Worm (Caenorhabditis elegans) whole organism, late embryonic: ENCODE data around the gene C32D5.14.

ENCODE experiments used
- F13H6.1 ChIP-seq: sonication (generic microtip); optimal IDR thresholded peaks from 2 replicates; lab custom pipeline; 2016; ENCODE audit warnings: missing genetic modification characterization, missing compliant biosample characterization
- K02D7.2 ChIP-seq: sonication (generic microtip); optimal IDR thresholded peaks from 2 replicates; lab custom pipeline; 2017; ENCODE audit warnings: mild to moderate bottlenecking, missing genetic modification characterization, missing compliant biosample characterization
- K09A11.1 ChIP-seq: sonication (generic microtip); optimal IDR thresholded peaks from 2 replicates; lab custom pipeline; 2017; ENCODE audit warnings: antibody characterized with exemption, mild to moderate bottlenecking, missing genetic modification characterization, missing compliant biosample characterization; ENCODE audit not compliant: insufficient read depth
- T23F11.4 ChIP-seq: fragments of 200-800 bp; sonication (Bioruptor generic); optimal IDR thresholded peaks from 2 replicates; lab custom pipeline; 2018; ENCODE audit warnings: mild to moderate bottlenecking, missing genetic modification characterization, missing compliant biosample characterization
- Y22D7AL.16 ChIP-seq: sonication (generic microtip); optimal IDR thresholded peaks from 2 replicates; lab custom pipeline; 2016; ENCODE audit warnings: missing genetic modification characterization, missing compliant biosample characterization
- ama-1 ChIP-seq: fragments of 150-350 bp; optimal IDR thresholded peaks from 2 replicates; lab custom pipeline; 2014
- ceh-18 ChIP-seq: sonication (generic microtip); optimal IDR thresholded peaks from 2 replicates; lab custom pipeline; 2016; ENCODE audit warnings: missing genetic modification characterization, missing compliant biosample characterization
- ceh-19 ChIP-seq: fragments of 200-800 bp; sonication (Bioruptor generic); optimal IDR thresholded peaks from 2 replicates; lab custom pipeline; 2018; ENCODE audit warnings: mild to moderate bottlenecking, missing genetic modification characterization, missing compliant biosample characterization
- ceh-2 ChIP-seq: sonication (generic microtip); optimal IDR thresholded peaks from 2 replicates; lab custom pipeline; 2016; ENCODE audit warnings: missing genotype, missing genetic modification characterization, missing compliant biosample characterization
- ceh-22 ChIP-seq: sonication (generic microtip); optimal IDR thresholded peaks from 2 replicates; lab custom pipeline; 2017; ENCODE audit warnings: missing biosample characterization, missing genetic modification characterization
- ceh-24 ChIP-seq: sonication (generic microtip); optimal IDR thresholded peaks from 2 replicates; lab custom pipeline; 2016; ENCODE audit warnings: mild to moderate bottlenecking, missing genetic modification characterization, missing compliant biosample characterization
- ceh-31 ChIP-seq: sonication (generic microtip); optimal IDR thresholded peaks from 2 replicates; lab custom pipeline; 2016; ENCODE audit warnings: missing genetic modification characterization, missing compliant biosample characterization
- ceh-45 ChIP-seq: fragments of 200-800 bp; sonication (Bioruptor generic); IDR thresholded peaks from 2 replicates; pipeline ENCODE4 v1.3.6; 2022; ENCODE audit warnings: missing genetic modification reagents, missing genetic modification characterization, missing compliant biosample characterization
- ceh-48 ChIP-seq: sonication (generic microtip); optimal IDR thresholded peaks from 2 replicates; lab custom pipeline; 2016; ENCODE audit warnings: missing genetic modification characterization, inconsistent platforms, missing compliant biosample characterization
- ceh-6 ChIP-seq: fragments of 200-800 bp; sonication (Bioruptor generic); optimal IDR thresholded peaks from 2 replicates; lab custom pipeline; 2018; ENCODE audit warnings: mild to moderate bottlenecking, missing genetic modification characterization, missing compliant biosample characterization
- ceh-9 ChIP-seq: sonication (generic microtip); optimal IDR thresholded peaks from 2 replicates; lab custom pipeline; 2016; ENCODE audit warnings: mild to moderate bottlenecking, missing genetic modification characterization, inconsistent platforms, missing compliant biosample characterization
- che-1 ChIP-seq: sonication (generic microtip); optimal IDR thresholded peaks from 2 replicates; lab custom pipeline; 2016; ENCODE audit warnings: mild to moderate bottlenecking, missing genetic modification characterization, missing compliant biosample characterization
- dve-1 ChIP-seq: sonication (generic microtip); optimal IDR thresholded peaks from 2 replicates; lab custom pipeline; 2017; ENCODE audit warnings: antibody characterized with exemption, mild to moderate bottlenecking, missing genetic modification characterization, missing compliant biosample characterization
- elt-2 ChIP-seq: sonication (generic microtip); optimal IDR thresholded peaks from 2 replicates; lab custom pipeline; 2016; ENCODE audit warnings: missing genetic modification reagents, missing genetic modification characterization, missing compliant biosample characterization
- elt-4 ChIP-seq: sonication (generic microtip); optimal IDR thresholded peaks from 2 replicates; lab custom pipeline; 2016; ENCODE audit warnings: missing genetic modification characterization, missing compliant biosample characterization
- ets-4 ChIP-seq: sonication (generic microtip); optimal IDR thresholded peaks from 2 replicates; lab custom pipeline; 2016; ENCODE audit warnings: missing genetic modification characterization, missing compliant biosample characterization
- eyg-1 ChIP-seq: sonication (generic microtip); optimal IDR thresholded peaks from 2 replicates; lab custom pipeline; 2016; ENCODE audit warnings: missing genotype, missing genetic modification characterization, missing compliant biosample characterization
- fkh-10 ChIP-seq: fragments of 150-350 bp; optimal IDR thresholded peaks from 2 replicates; lab custom pipeline; 2014; ENCODE audit warnings: missing biosample characterization, missing genetic modification reagents, missing genetic modification characterization
- hlh-15 ChIP-seq: sonication (generic microtip); optimal IDR thresholded peaks from 2 replicates; lab custom pipeline; 2016; ENCODE audit warnings: missing genetic modification characterization, missing compliant biosample characterization
- hlh-6 ChIP-seq: sonication (generic microtip); optimal IDR thresholded peaks from 2 replicates; lab custom pipeline; 2016; ENCODE audit warnings: missing genotype, missing genetic modification characterization, missing compliant biosample characterization
- hlh-8 ChIP-seq: sonication (generic microtip); optimal IDR thresholded peaks from 2 replicates; lab custom pipeline; 2016; ENCODE audit warnings: missing genotype, missing genetic modification characterization, missing compliant biosample characterization
- lim-6 ChIP-seq: sonication (generic microtip); optimal IDR thresholded peaks from 2 replicates; lab custom pipeline; 2016; ENCODE audit warnings: missing genetic modification characterization, missing compliant biosample characterization
- lin-11 ChIP-seq: fragments of 200-800 bp; sonication (Bioruptor generic); optimal IDR thresholded peaks from 2 replicates; lab custom pipeline; 2018; ENCODE audit warnings: mild to moderate bottlenecking, missing genetic modification characterization, missing compliant biosample characterization
- npax-4 ChIP-seq: sonication (generic microtip); optimal IDR thresholded peaks from 2 replicates; lab custom pipeline; 2016; ENCODE audit warnings: missing genetic modification characterization, missing compliant biosample characterization
- pag-3 ChIP-seq: sonication (generic microtip); optimal IDR thresholded peaks from 2 replicates; lab custom pipeline; 2016; ENCODE audit warnings: missing compliant biosample characterization, missing genetic modification characterization, borderline replicate concordance
- pat-9 ChIP-seq: fragments of 200-800 bp; sonication (Bioruptor generic); optimal IDR thresholded peaks from 2 replicates; lab custom pipeline; 2018; ENCODE audit warnings: mild to moderate bottlenecking, missing genetic modification characterization, moderate library complexity, missing compliant biosample characterization
- pax-1 ChIP-seq: fragments of 150-350 bp; optimal IDR thresholded peaks from 2 replicates; lab custom pipeline; 2014; ENCODE audit warnings: missing biosample characterization, missing genetic modification characterization
- pha-4 ChIP-seq: fragments of 150-350 bp; optimal IDR thresholded peaks from 2 replicates; lab custom pipeline; 2018; ENCODE audit warnings: missing biosample characterization, missing genetic modification reagents, missing genetic modification characterization
- pros-1 ChIP-seq: fragments of 150-350 bp; optimal IDR thresholded peaks from 2 replicates; lab custom pipeline; 2014; ENCODE audit warnings: missing biosample characterization, missing genetic modification reagents, missing genetic modification characterization
- ref-2 ChIP-seq: sonication (generic microtip); optimal IDR thresholded peaks from 2 replicates; lab custom pipeline; 2016; ENCODE audit warnings: missing genetic modification characterization, missing compliant biosample characterization
- rnt-1 ChIP-seq: sonication (generic microtip); optimal IDR thresholded peaks from 2 replicates; lab custom pipeline; 2016; ENCODE audit warnings: missing genetic modification characterization, missing compliant biosample characterization
- sdc-2 ChIP-seq: sonication (generic microtip); optimal IDR thresholded peaks from 2 replicates; lab custom pipeline; 2016; ENCODE audit warnings: missing genotype, missing genetic modification characterization, missing compliant biosample characterization
- sox-2 ChIP-seq: fragments of 200-800 bp; sonication (Bioruptor generic); IDR thresholded peaks from 2 replicates; pipeline ENCODE4 v1.3.6; 2022; ENCODE audit warnings: missing genetic modification reagents, missing genetic modification characterization, missing compliant biosample characterization
- sox-4 ChIP-seq: sonication (generic microtip); optimal IDR thresholded peaks from 2 replicates; lab custom pipeline; 2017; ENCODE audit warnings: mild to moderate bottlenecking, missing genetic modification characterization, inconsistent platforms, missing compliant biosample characterization
- syd-9 ChIP-seq: sonication (generic microtip); optimal IDR thresholded peaks from 2 replicates; lab custom pipeline; 2016; ENCODE audit warnings: mild to moderate bottlenecking, missing genetic modification characterization, moderate library complexity, missing compliant biosample characterization
- tbx-2 ChIP-seq: sonication (generic microtip); optimal IDR thresholded peaks from 2 replicates; lab custom pipeline; 2016; ENCODE audit warnings: missing genetic modification characterization, missing compliant biosample characterization
- unc-3 ChIP-seq, 2 experiments: fragments of 200-800 bp in 1 of 2; sonication (Bioruptor generic) in 1 of 2; sonication (generic microtip) in 1 of 2; conservative IDR thresholded peaks in 1 of 2; optimal IDR thresholded peaks in 1 of 2; 2 replicates each; pipeline versions ENCODE4 v1.3.6 to Lab custom; 2016 to 2022; ENCODE audit warnings: missing compliant biosample characterization in 2 of 2, missing genetic modification characterization in 2 of 2, missing genetic modification reagents in 1 of 2
- unc-55 ChIP-seq: sonication (generic microtip); optimal IDR thresholded peaks from 2 replicates; lab custom pipeline; 2017; ENCODE audit warnings: missing biosample characterization, missing genetic modification reagents, missing genetic modification characterization
- unc-86 ChIP-seq: sonication (generic microtip); optimal IDR thresholded peaks from 2 replicates; lab custom pipeline; 2016; ENCODE audit warnings: missing genetic modification characterization, missing compliant biosample characterization
- zip-5 ChIP-seq: sonication (generic microtip); optimal IDR thresholded peaks from 2 replicates; lab custom pipeline; 2016; ENCODE audit warnings: missing genetic modification characterization, missing compliant biosample characterization
- ztf-16 ChIP-seq: sonication (generic microtip); optimal IDR thresholded peaks from 2 replicates; lab custom pipeline; 2017; ENCODE audit warnings: missing genetic modification characterization, missing compliant biosample characterization

Gene C32D5.14

DNA sequence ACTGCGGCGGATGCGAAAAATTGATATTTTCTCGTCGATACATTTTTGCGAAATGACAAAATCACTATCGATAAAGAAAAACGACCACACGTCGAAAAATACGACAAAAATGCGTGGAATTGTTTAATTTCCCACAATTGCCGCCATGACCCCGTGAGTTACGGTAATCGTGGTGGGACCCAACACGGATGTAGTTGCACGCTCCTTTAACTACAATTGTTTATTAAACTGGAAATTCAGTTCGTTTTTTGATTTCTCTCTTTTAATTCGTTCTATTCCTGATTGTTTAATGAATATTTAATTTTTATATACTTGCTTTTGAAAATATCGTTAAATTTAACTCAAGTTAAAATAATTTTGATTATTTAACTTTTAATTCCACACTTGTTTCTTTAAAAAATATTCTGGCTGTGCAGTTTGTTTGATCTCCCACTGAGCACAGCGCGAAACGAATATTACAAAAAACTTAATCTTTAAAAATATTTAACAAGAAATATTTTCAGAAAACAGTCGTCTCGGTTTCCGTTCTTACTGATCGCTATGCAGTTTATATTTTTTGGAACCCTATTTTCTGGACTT lies 30.0 kb downstream of the C32D5.14 start, which contains the start of the genes ani-2 and clec-88:
TSS of gene ani-2 (minus strand) at position 131 of the 579 bp plus-strand sequence.
TSS of gene clec-88 (plus strand) at position 486 of the 579 bp plus-strand sequence.
- TF ChIP-seq ztf-16 (tag; lab: Kevin White, UChicago), result no peak

DNA sequence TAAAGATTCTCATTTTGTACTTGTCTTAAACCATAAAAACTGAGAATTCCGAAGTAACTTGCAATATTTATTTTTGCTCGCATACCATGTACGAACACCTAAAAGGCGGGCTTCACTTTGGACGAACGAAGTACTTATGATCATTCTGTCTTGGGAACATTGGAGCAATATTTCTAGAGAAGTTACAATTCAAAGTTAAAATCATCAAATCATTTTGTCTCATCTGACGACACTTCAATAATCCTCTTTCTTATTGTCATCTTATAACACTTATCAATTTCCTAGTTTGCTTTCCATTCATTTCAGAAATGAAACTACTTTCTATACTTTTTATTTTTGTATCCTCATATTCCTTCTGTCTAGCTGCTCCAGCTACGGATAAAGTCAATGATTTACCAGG lies 31.4 kb downstream of the C32D5.14 start, which contains the start of gene ctsa-4.1:
TSS of gene ctsa-4.1 (plus strand) at position 301 of the 400 bp plus-strand sequence.
- TF ChIP-seq zip-5 (tag; lab: Kevin White, UChicago), result no peak
- TF ChIP-seq sdc-2 (tag; lab: Kevin White, UChicago), result no peak
- TF ChIP-seq unc-3 (GFP tag; conservative IDR thresholded peaks at IDR 0.05; lab: Robert Waterston, UW), result no peak
- no peak for TF ChIP-seq unc-3 (tag; optimal IDR thresholded peaks at IDR 0.05; lab: Kevin White, UChicago)
- no peak for TF ChIP-seq K09A11.1 (tag; lab: Kevin White, UChicago)
- TF ChIP-seq ref-2 (tag; lab: Kevin White, UChicago), result no peak
- no peak for TF ChIP-seq pat-9 (tag; lab: Kevin White, UChicago)
- TF ChIP-seq hlh-6 (tag; lab: Kevin White, UChicago), result no peak
- no peak for TF ChIP-seq ceh-31
- TF ChIP-seq ceh-19 (GFP tag; lab: Kevin White, UChicago), result no peak

DNA sequence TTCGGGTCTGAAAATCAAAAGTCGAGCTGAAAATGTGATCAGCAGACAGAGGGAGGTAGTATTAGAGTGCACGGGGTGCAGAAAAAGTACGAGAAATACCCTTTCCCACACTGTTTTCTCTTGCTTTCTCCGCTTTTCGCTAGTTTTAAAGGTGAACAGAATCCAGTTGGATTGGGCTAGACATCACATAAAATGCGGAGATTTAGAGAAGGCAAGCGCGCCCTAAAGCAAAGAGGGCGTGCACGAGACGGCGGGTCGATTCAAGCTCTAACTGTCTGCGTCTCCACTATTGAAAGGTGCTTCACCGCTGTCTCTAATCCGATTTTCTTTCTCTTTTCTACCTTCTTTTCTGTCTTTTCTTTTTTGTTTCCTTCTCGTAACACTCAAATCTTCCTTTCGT lies 34.8 kb downstream of the C32D5.14 start:
- TF ChIP-seq ceh-18 (tag; lab: Kevin White, UChicago) (peak; percentile 64), fkh-10 (GFP tag; lab: Kevin White, UChicago) (no peak), hlh-6 (tag; lab: Kevin White, UChicago) (no peak), ref-2 (tag; lab: Kevin White, UChicago) (peak; percentile 40), T23F11.4 (GFP tag; lab: Kevin White, UChicago) (no peak), pax-1 (tag; lab: Kevin White, UChicago) (peak; percentile 79), pat-9 (tag; lab: Kevin White, UChicago) (no peak), ama-1 (lab: Kevin White, UChicago) (no peak), syd-9 (tag; lab: Kevin White, UChicago) (no peak), sox-2 (no peak), ztf-16 (tag; lab: Kevin White, UChicago) (no peak), lin-11 (tag; lab: Kevin White, UChicago) (no peak), Y22D7AL.16 (tag; lab: Kevin White, UChicago) (no peak), elt-4 (tag; lab: Kevin White, UChicago) (no peak), ceh-9 (tag; lab: Kevin White, UChicago) (no peak), K09A11.1 (tag; lab: Kevin White, UChicago) (no peak), F13H6.1 (tag; lab: Kevin White, UChicago) (no peak), eyg-1 (tag; lab: Kevin White, UChicago) (peak; percentile 0), ceh-2 (tag; lab: Kevin White, UChicago) (no peak), dve-1 (tag; lab: Kevin White, UChicago) (peak; percentile 63), tbx-2 (peak; percentile 71), K02D7.2 (tag; lab: Kevin White, UChicago) (no peak), ceh-24 (tag; lab: Kevin White, UChicago) (no peak), unc-86 (tag; lab: Kevin White, UChicago) (no peak), ceh-6 (no peak), ets-4 (tag; lab: Kevin White, UChicago) (peak; percentile 52), hlh-8 (tag; lab: Kevin White, UChicago) (no peak), pha-4 (tag; lab: Kevin White, UChicago) (no peak), elt-2 (no peak), npax-4 (no peak), unc-55 (peak; percentile 86), lim-6 (tag; lab: Kevin White, UChicago) (no peak), rnt-1 (tag; lab: Kevin White, UChicago) (peak; percentile 26), zip-5 (tag; lab: Kevin White, UChicago) (no peak), ceh-31 (peak; percentile 78), ceh-48 (tag; lab: Kevin White, UChicago) (peak; percentile 48), ceh-45 (GFP tag; lab: Robert Waterston, UW) (no peak), pag-3 (tag; lab: Kevin White, UChicago) (no peak), sox-4 (no peak), hlh-15 (tag; lab: Kevin White, UChicago) (no peak), ceh-22 (tag; lab: Kevin White, UChicago) (no peak), pros-1 (no peak), che-1 (no peak), sdc-2 (tag; lab: Kevin White, UChicago) (no peak)
